Fruit fly (Drosophila melanogaster) whole organism, prepupa: ENCODE measurements around the gene CG6938.
A peak's percentile ranks its signal among the peaks of the same experiment; 100 is the strongest.

ENCODE experiments used
- CG10669 ChIP-seq: fragments of 200-800 bp; sonication (Bioruptor generic); optimal IDR thresholded peaks from 3 replicates; lab custom pipeline; 2018; ENCODE audit warnings: missing biosample characterization, mild to moderate bottlenecking, missing genetic modification characterization, moderate library complexity
- CG15336 ChIP-seq: fragments of 200-800 bp; sonication (Bioruptor generic); IDR thresholded peaks from 2 replicates; pipeline ENCODE4 v1.3.6; 2022; ENCODE audit warnings: missing biosample characterization, missing genetic modification characterization
- CG1621 ChIP-seq: fragments of 200-800 bp; sonication (Bioruptor generic); optimal IDR thresholded peaks from 3 replicates; lab custom pipeline; 2018; ENCODE audit warnings: missing biosample characterization, mild to moderate bottlenecking, missing genetic modification characterization
- CG16779 ChIP-seq: fragments of 200-800 bp; sonication (Bioruptor generic); optimal IDR thresholded peaks from 3 replicates; lab custom pipeline; 2017; ENCODE audit warnings: missing biosample characterization, mild to moderate bottlenecking, missing genetic modification characterization
- CG3032 ChIP-seq: fragments of 200-800 bp; optimal IDR thresholded peaks from 2 replicates; lab custom pipeline; 2019; ENCODE audit warnings: missing biosample characterization, mild to moderate bottlenecking, missing genetic modification characterization, moderate library complexity
- CG31627 ChIP-seq: fragments of 200-800 bp; sonication (Bioruptor generic); optimal IDR thresholded peaks from 3 replicates; lab custom pipeline; 2016; ENCODE audit warnings: missing biosample characterization, missing genetic modification characterization
- CG6163 ChIP-seq: fragments of 200-800 bp; sonication (Bioruptor generic); IDR thresholded peaks from 3 replicates; pipeline ENCODE4 v1.3.6; 2022; ENCODE audit warnings: missing biosample characterization, missing genetic modification characterization
- CG6792 ChIP-seq: fragments of 200-800 bp; sonication (Bioruptor generic); optimal IDR thresholded peaks from 3 replicates; lab custom pipeline; 2016; ENCODE audit warnings: missing biosample characterization, missing genetic modification characterization
- CG6808 ChIP-seq: fragments of 200-800 bp; sonication (Bioruptor generic); optimal IDR thresholded peaks from 3 replicates; lab custom pipeline; 2017; ENCODE audit warnings: missing biosample characterization, missing genetic modification characterization, mild to moderate bottlenecking, moderate library complexity, missing genetic modification reagents
- CG6854 ChIP-seq: fragments of 200-800 bp; sonication (Bioruptor generic); optimal IDR thresholded peaks from 2 replicates; lab custom pipeline; 2017; ENCODE audit warnings: missing biosample characterization, mild to moderate bottlenecking, missing genetic modification characterization
- CG7368 ChIP-seq: fragments of 200-800 bp; sonication (Bioruptor generic); optimal IDR thresholded peaks from 3 replicates; lab custom pipeline; 2016; ENCODE audit warnings: missing biosample characterization, missing genetic modification characterization
- CG8319 ChIP-seq: fragments of 200-800 bp; sonication (Bioruptor generic); optimal IDR thresholded peaks from 3 replicates; lab custom pipeline; 2016; ENCODE audit warnings: missing biosample characterization, missing genetic modification characterization
- CG8632 ChIP-seq: fragments of 200-800 bp; sonication (Bioruptor generic); optimal IDR thresholded peaks from 3 replicates; lab custom pipeline; 2016; ENCODE audit warnings: missing biosample characterization, missing genetic modification characterization
- CG9139 ChIP-seq: fragments of 200-800 bp; sonication (Bioruptor generic); optimal IDR thresholded peaks from 3 replicates; lab custom pipeline; 2017; ENCODE audit warnings: missing biosample characterization, mild to moderate bottlenecking, missing genetic modification characterization
- Eip75B ChIP-seq: fragments of 200-800 bp; sonication (Bioruptor generic); optimal IDR thresholded peaks from 3 replicates; lab custom pipeline; 2016; ENCODE audit warnings: missing biosample characterization, missing genetic modification characterization
- Ets96B ChIP-seq: fragments of 200-800 bp; optimal IDR thresholded peaks from 2 replicates; lab custom pipeline; 2019; ENCODE audit warnings: missing biosample characterization, mild to moderate bottlenecking, missing genetic modification characterization, moderate library complexity
- Gug ChIP-seq: fragments of 200-800 bp; sonication (Bioruptor generic); IDR thresholded peaks from 2 replicates; pipeline ENCODE4 v1.3.6; 2022; ENCODE audit warnings: missing biosample characterization, missing genetic modification characterization
- Hr38 ChIP-seq: sonication (Bioruptor generic); optimal IDR thresholded peaks from 2 replicates; lab custom pipeline; 2016; ENCODE audit warnings: missing biosample characterization, missing genetic modification characterization
- Hr39 ChIP-seq: fragments of 200-800 bp; sonication (Bioruptor generic); optimal IDR thresholded peaks from 2 replicates; lab custom pipeline; 2016; ENCODE audit warnings: missing biosample characterization, missing genetic modification characterization
- Hr4 ChIP-seq: fragments of 200-800 bp; sonication (Bioruptor generic); optimal IDR thresholded peaks from 3 replicates; lab custom pipeline; 2016; ENCODE audit warnings: missing biosample characterization, missing genetic modification characterization
- Sox102F ChIP-seq: fragments of 200-800 bp; sonication (Bioruptor generic); optimal IDR thresholded peaks from 2 replicates; lab custom pipeline; 2016; ENCODE audit warnings: missing biosample characterization, mild to moderate bottlenecking, missing genetic modification characterization
- Sox14 ChIP-seq: fragments of 200-800 bp; sonication (Bioruptor generic); optimal IDR thresholded peaks from 3 replicates; lab custom pipeline; 2016; ENCODE audit warnings: missing biosample characterization, missing genetic modification characterization
- Sox15 ChIP-seq: fragments of 200-800 bp; sonication (Bioruptor generic); optimal IDR thresholded peaks from 3 replicates; lab custom pipeline; 2016; ENCODE audit warnings: missing biosample characterization, missing genetic modification characterization
- achi ChIP-seq: fragments of 200-800 bp; sonication (Bioruptor generic); optimal IDR thresholded peaks from 3 replicates; lab custom pipeline; 2016; ENCODE audit warnings: missing biosample characterization, missing genetic modification characterization
- acj6 ChIP-seq: fragments of 200-800 bp; sonication (Bioruptor generic); optimal IDR thresholded peaks from 3 replicates; lab custom pipeline; 2016; ENCODE audit warnings: missing biosample characterization, missing genetic modification characterization
- cyc ChIP-seq: fragments of 200-800 bp; sonication (Bioruptor generic); optimal IDR thresholded peaks from 3 replicates; lab custom pipeline; 2016; ENCODE audit warnings: missing biosample characterization, missing genetic modification characterization
- dac ChIP-seq: fragments of 200-800 bp; sonication (Bioruptor generic); optimal IDR thresholded peaks from 2 replicates; lab custom pipeline; 2017; ENCODE audit warnings: missing biosample characterization, mild to moderate bottlenecking, missing genetic modification characterization
- dsx ChIP-seq: fragments of 200-800 bp; optimal IDR thresholded peaks from 3 replicates; lab custom pipeline; 2019; ENCODE audit warnings: missing biosample characterization, mild to moderate bottlenecking, missing genetic modification characterization, moderate library complexity; ENCODE audit not compliant: poor library complexity, severe bottlenecking
- eg ChIP-seq: fragments of 200-800 bp; sonication (Bioruptor generic); IDR thresholded peaks from 3 replicates; pipeline ENCODE4 v1.3.6; 2022; ENCODE audit warnings: missing biosample characterization, missing genetic modification characterization
- fd59A ChIP-seq: fragments of 200-800 bp; sonication (Bioruptor generic); optimal IDR thresholded peaks from 2 replicates; lab custom pipeline; 2017; ENCODE audit warnings: missing biosample characterization, mild to moderate bottlenecking, missing genetic modification characterization, missing genetic modification reagents
- fkh ChIP-seq: fragments of 200-800 bp; sonication (Bioruptor generic); optimal IDR thresholded peaks from 3 replicates; lab custom pipeline; 2017; ENCODE audit warnings: missing biosample characterization, mild to moderate bottlenecking, missing genetic modification characterization, moderate library complexity
- net ChIP-seq: fragments of 200-800 bp; sonication (Bioruptor generic); optimal IDR thresholded peaks from 3 replicates; lab custom pipeline; 2016; ENCODE audit warnings: missing biosample characterization, missing genetic modification characterization
- salr ChIP-seq, 2 experiments: fragments of 200-800 bp; sonication (Bioruptor generic); optimal IDR thresholded peaks; 3 replicates each; lab custom pipeline; 2016 to 2018; ENCODE audit warnings: missing biosample characterization in 2 of 2, missing genetic modification characterization in 2 of 2, mild to moderate bottlenecking in 1 of 2
- topi ChIP-seq: fragments of 200-800 bp; sonication (Bioruptor generic); optimal IDR thresholded peaks from 3 replicates; lab custom pipeline; 2016; ENCODE audit warnings: missing biosample characterization, missing genetic modification characterization
- vri ChIP-seq: fragments of 200-800 bp; sonication (Bioruptor generic); optimal IDR thresholded peaks from 3 replicates; lab custom pipeline; 2016; ENCODE audit warnings: missing biosample characterization, mild to moderate bottlenecking, missing genetic modification characterization

The CG6938 gene

DNA sequence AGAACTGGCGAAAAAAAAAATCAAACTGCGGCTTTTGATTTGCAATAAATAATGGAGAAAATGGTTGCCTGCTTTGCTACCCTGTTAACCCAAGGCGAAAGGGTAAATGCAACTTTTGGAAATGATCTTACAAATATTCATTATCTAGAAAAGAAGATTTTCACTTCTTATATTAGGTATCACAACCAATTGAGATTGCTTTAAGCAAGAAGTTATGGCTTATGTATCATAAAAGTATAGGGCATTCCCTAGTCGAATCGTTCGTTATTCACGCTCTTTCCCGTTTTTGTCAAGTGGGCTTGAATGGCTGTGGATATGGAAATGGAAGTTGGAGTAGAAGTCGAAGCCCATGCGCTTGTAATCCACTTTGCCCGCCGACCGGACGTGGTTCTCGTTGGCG, 45.8 kb downstream of the CG6938 start (continued):
- peak; percentile 46 for TF ChIP-seq fd59A (GFP tag; lab: Kevin White, UChicago)
- TF ChIP-seq CG31627 (GFP tag; lab: Kevin White, UChicago) = peak; percentile 43
- TF ChIP-seq CG7368 (GFP tag; lab: Kevin White, UChicago) = peak; percentile 64
- TF ChIP-seq Sox15 (GFP tag; lab: Kevin White, UChicago) = no peak
- peak; percentile 19 to 36 for TF ChIP-seq salr (GFP tag; optimal IDR thresholded peaks at IDR 0.05; lab: Kevin White, UChicago)
- TF ChIP-seq CG6792 (GFP tag; lab: Kevin White, UChicago) = peak; percentile 27
- peak; percentile 70 for TF ChIP-seq CG15336 (GFP tag; lab: Robert Waterston, UW)
- peak; percentile 15 for TF ChIP-seq CG9139
- peak; percentile 58 for TF ChIP-seq Gug (GFP tag; lab: Robert Waterston, UW)
- TF ChIP-seq topi (GFP tag; lab: Kevin White, UChicago) = peak; percentile 65
- peak; percentile 56 for TF ChIP-seq achi (GFP tag; lab: Kevin White, UChicago)
- TF ChIP-seq CG6854 (GFP tag; lab: Kevin White, UChicago) = no peak
- TF ChIP-seq Hr39 (GFP tag; lab: Kevin White, UChicago) = peak; percentile 44
- no peak for TF ChIP-seq dac

dm6 chr3L:12032257-12032656, 47.6 kb downstream of the CG6938 start, which contains the start of gene CG43993:
CG43993 (plus strand) TSS chr3L:12032557.
- TF ChIP-seq CG8319 (GFP tag; lab: Kevin White, UChicago) (no peak), eg (GFP tag; lab: Robert Waterston, UW) (no peak), Hr38 (GFP tag; lab: Kevin White, UChicago) (no peak), dsx (GFP tag; lab: Kevin White, UChicago) (no peak), Sox14 (no peak), Sox102F (GFP tag; lab: Kevin White, UChicago) (no peak), cyc (GFP tag; lab: Kevin White, UChicago) (no peak), CG6163 (no peak), CG6792 (GFP tag; lab: Kevin White, UChicago) (no peak), CG3032 (no peak), acj6 (GFP tag; lab: Kevin White, UChicago) (no peak), CG10669 (no peak)

DNA sequence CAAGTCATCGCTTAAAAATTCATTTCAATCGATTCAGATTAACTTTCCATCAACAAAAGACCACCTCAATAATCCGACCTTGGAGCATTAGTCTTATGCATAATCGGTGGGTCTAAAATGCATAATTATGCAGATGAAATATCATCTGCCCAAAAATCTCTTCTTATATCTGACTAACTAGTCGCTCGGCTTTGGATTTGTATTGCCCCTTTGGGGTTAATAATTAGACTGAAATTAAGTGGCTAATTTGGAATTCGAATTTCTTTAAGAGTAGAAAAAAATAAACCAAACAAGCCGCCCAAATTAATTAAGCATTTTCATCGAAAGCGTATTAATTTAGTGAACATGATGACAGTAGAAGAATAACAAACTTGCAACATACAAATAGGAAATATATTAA, 52.0 kb downstream of the CG6938 start:
- TF ChIP-seq CG8319 (GFP tag; lab: Kevin White, UChicago) (no peak), CG6792 (GFP tag; lab: Kevin White, UChicago) (no peak), CG8632 (GFP tag; lab: Kevin White, UChicago) (no peak), CG6163 (no peak), CG7368 (GFP tag; lab: Kevin White, UChicago) (no peak), Hr4 (GFP tag; lab: Kevin White, UChicago) (no peak), cyc (GFP tag; lab: Kevin White, UChicago) (no peak), Eip75B (no peak), fkh (no peak), fd59A (GFP tag; lab: Kevin White, UChicago) (no peak), CG6808 (GFP tag; lab: Kevin White, UChicago) (no peak), Gug (GFP tag; lab: Robert Waterston, UW) (no peak), net (GFP tag; lab: Kevin White, UChicago) (no peak), Sox15 (GFP tag; lab: Kevin White, UChicago) (no peak), CG1621 (no peak), dsx (GFP tag; lab: Kevin White, UChicago) (no peak), CG16779 (tag; lab: Kevin White, UChicago) (no peak), dac (no peak), vri (GFP tag; lab: Kevin White, UChicago) (no peak), Ets96B (tag; lab: Kevin White, UChicago) (no peak)
- TF ChIP-seq, all 60 proteins: peak for 0
